Fruit fly (Drosophila melanogaster) whole organism, embryonic: Measurements from ENCODE around the gene CG14966.

ENCODE experiments used
- CG11247 ChIP-seq: fragments of 200-800 bp; sonication (Bioruptor generic); IDR thresholded peaks from 2 replicates; pipeline ENCODE4 v1.3.6; 2022; ENCODE audit warnings: missing biosample characterization, missing genetic modification characterization
- CG11696 ChIP-seq: fragments of 200-800 bp; sonication (Bioruptor generic); IDR thresholded peaks from 2 replicates; pipeline ENCODE4 v1.3.6; 2022; ENCODE audit warnings: missing biosample characterization, missing genetic modification characterization
- CG15601 ChIP-seq: fragments of 200-800 bp; sonication (Bioruptor generic); optimal IDR thresholded peaks from 3 replicates; lab custom pipeline; 2019; ENCODE audit warnings: missing biosample characterization, mild to moderate bottlenecking, missing genetic modification characterization, moderate library complexity
- CG18764 ChIP-seq: fragments of 200-800 bp; sonication (Bioruptor generic); optimal IDR thresholded peaks from 3 replicates; lab custom pipeline; 2016; ENCODE audit warnings: missing biosample characterization, missing genetic modification characterization
- CG2120 ChIP-seq: fragments of 200-800 bp; sonication (Bioruptor generic); optimal IDR thresholded peaks from 3 replicates; lab custom pipeline; 2016; ENCODE audit warnings: missing biosample characterization, missing genetic modification characterization
- CG2875 ChIP-seq: fragments of 200-800 bp; sonication (Bioruptor generic); optimal IDR thresholded peaks from 2 replicates; lab custom pipeline; 2017; ENCODE audit warnings: missing biosample characterization, mild to moderate bottlenecking, missing genetic modification characterization, missing genetic modification reagents
- CG30403 ChIP-seq: fragments of 200-800 bp; sonication (Bioruptor generic); optimal IDR thresholded peaks from 3 replicates; lab custom pipeline; 2016; ENCODE audit warnings: missing biosample characterization, missing genetic modification characterization
- CG31365 ChIP-seq: fragments of 200-800 bp; sonication (Bioruptor generic); optimal IDR thresholded peaks from 2 replicates; lab custom pipeline; 2018; ENCODE audit warnings: missing biosample characterization, mild to moderate bottlenecking, missing genetic modification characterization
- CG42726 ChIP-seq: fragments of 200-800 bp; sonication (Bioruptor generic); IDR thresholded peaks from 2 replicates; pipeline ENCODE4 v1.3.6; 2022; ENCODE audit warnings: missing biosample characterization, missing genetic modification characterization; ENCODE audit not compliant: partially characterized antibody
- CG4328 ChIP-seq: fragments of 200-800 bp; sonication (Bioruptor generic); optimal IDR thresholded peaks from 3 replicates; lab custom pipeline; 2017; ENCODE audit warnings: missing biosample characterization, missing genetic modification reagents, missing genetic modification characterization
- CG4617 ChIP-seq: fragments of 200-800 bp; sonication (Bioruptor generic); optimal IDR thresholded peaks from 3 replicates; lab custom pipeline; 2016; ENCODE audit warnings: missing biosample characterization, missing genetic modification characterization, borderline replicate concordance
- CG6683 ChIP-seq: fragments of 200-800 bp; sonication (Bioruptor generic); optimal IDR thresholded peaks from 2 replicates; lab custom pipeline; 2017; ENCODE audit warnings: missing biosample characterization, mild to moderate bottlenecking, missing genetic modification characterization, missing genetic modification reagents
- CG6765 ChIP-seq: fragments of 200-800 bp; sonication (Bioruptor generic); optimal IDR thresholded peaks from 3 replicates; lab custom pipeline; 2017; ENCODE audit warnings: missing biosample characterization, mild to moderate bottlenecking, missing genetic modification characterization
- CG9876 ChIP-seq: fragments of 200-800 bp; sonication (Bioruptor generic); optimal IDR thresholded peaks from 2 replicates; lab custom pipeline; 2016; ENCODE audit warnings: missing biosample characterization, missing genetic modification characterization
- CHES-1-like ChIP-seq: fragments of 200-800 bp; sonication (Bioruptor generic); optimal IDR thresholded peaks from 2 replicates; lab custom pipeline; 2016; ENCODE audit warnings: missing biosample characterization, missing genetic modification characterization
- Camta ChIP-seq: fragments of 200-800 bp; sonication (Bioruptor generic); optimal IDR thresholded peaks from 2 replicates; lab custom pipeline; 2016; ENCODE audit warnings: missing biosample characterization, missing genetic modification characterization
- CoRest ChIP-seq: fragments of 200-800 bp; sonication (Bioruptor generic); optimal IDR thresholded peaks from 3 replicates; lab custom pipeline; 2018; ENCODE audit warnings: missing biosample characterization, mild to moderate bottlenecking, missing genetic modification characterization, moderate library complexity
- D ChIP-seq, 2 experiments: fragments of 200-800 bp in 1 of 2; fragments of >200 bp in 1 of 2; sonication (Bioruptor generic) in 1 of 2; optimal IDR thresholded peaks; 2 replicates in 1 of 2; 3 replicates in 1 of 2; lab custom pipeline; 2017; ENCODE audit warnings: mild to moderate bottlenecking in 1 of 2, missing biosample characterization in 1 of 2, missing genetic modification characterization in 1 of 2, missing genetic modification reagents in 1 of 2
- Drgx ChIP-seq: fragments of 200-800 bp; sonication (Bioruptor generic); IDR thresholded peaks from 2 replicates; pipeline ENCODE4 v1.3.6; 2022; ENCODE audit warnings: missing biosample characterization, missing genetic modification characterization
- Ets65A ChIP-seq: fragments of 200-800 bp; sonication (Bioruptor generic); peaks from one replicate; lab custom pipeline; 2016; ENCODE audit warnings: missing biosample characterization, missing genetic modification characterization
- Gsc ChIP-seq: fragments of 200-800 bp; sonication (Bioruptor generic); IDR thresholded peaks from 2 replicates; pipeline ENCODE4 v1.3.6; 2022; ENCODE audit warnings: missing biosample characterization, missing genetic modification characterization
- HHEX ChIP-seq: fragments of 200-800 bp; sonication (Bioruptor generic); optimal IDR thresholded peaks from 3 replicates; lab custom pipeline; 2017; ENCODE audit warnings: missing biosample characterization, mild to moderate bottlenecking, missing genetic modification characterization, missing genetic modification reagents
- HLH3B ChIP-seq: fragments of 200-800 bp; sonication (Bioruptor generic); IDR thresholded peaks from 2 replicates; pipeline ENCODE4 v1.3.6; 2022; ENCODE audit warnings: missing biosample characterization, missing genetic modification characterization
- Hr3 ChIP-seq: fragments of 200-800 bp; sonication (Bioruptor generic); optimal IDR thresholded peaks from 3 replicates; lab custom pipeline; 2016; ENCODE audit warnings: missing biosample characterization, missing genetic modification characterization
- Mad ChIP-seq: fragments of 200-800 bp; sonication (Bioruptor generic); optimal IDR thresholded peaks from 2 replicates; lab custom pipeline; 2016; ENCODE audit warnings: missing biosample characterization, missing genetic modification characterization
- Sox102F ChIP-seq: fragments of 200-800 bp; sonication (Bioruptor generic); optimal IDR thresholded peaks from 2 replicates; lab custom pipeline; 2018; ENCODE audit warnings: missing biosample characterization, mild to moderate bottlenecking, missing genetic modification characterization, moderate library complexity
- ab ChIP-seq: fragments of 200-800 bp; sonication (Bioruptor generic); optimal IDR thresholded peaks from 2 replicates; lab custom pipeline; 2016; ENCODE audit warnings: missing biosample characterization, missing genetic modification characterization
- ac ChIP-seq: fragments of 200-800 bp; sonication (Bioruptor generic); optimal IDR thresholded peaks from 3 replicates; lab custom pipeline; 2017; ENCODE audit warnings: missing biosample characterization, mild to moderate bottlenecking, missing genetic modification characterization
- al ChIP-seq: fragments of 200-800 bp; sonication (Bioruptor generic); IDR thresholded peaks from 2 replicates; pipeline ENCODE4 v1.3.6; 2022; ENCODE audit warnings: missing biosample characterization, missing genetic modification characterization
- cad ChIP-seq: fragments of >200 bp; optimal IDR thresholded peaks from 2 replicates; lab custom pipeline; 2017; ENCODE audit warnings: missing biosample characterization, missing genetic modification characterization
- cato ChIP-seq: fragments of 200-800 bp; sonication (Bioruptor generic); optimal IDR thresholded peaks from 2 replicates; lab custom pipeline; 2016; ENCODE audit warnings: missing biosample characterization, missing genetic modification characterization, borderline replicate concordance
- chm ChIP-seq: fragments of 200-800 bp; sonication (Bioruptor generic); IDR thresholded peaks from 2 replicates; pipeline ENCODE4 v1.3.6; 2022; ENCODE audit warnings: missing biosample characterization, missing genetic modification characterization
- dan ChIP-seq: fragments of 200-800 bp; sonication (Bioruptor generic); IDR thresholded peaks from 2 replicates; pipeline ENCODE4 v1.3.6; 2022; ENCODE audit warnings: missing biosample characterization, missing genetic modification characterization
- disco-r ChIP-seq: fragments of 200-800 bp; sonication (Bioruptor generic); optimal IDR thresholded peaks from 2 replicates; lab custom pipeline; 2016; ENCODE audit warnings: missing biosample characterization, missing genetic modification characterization
- ems ChIP-seq: fragments of 200-800 bp; sonication (Bioruptor generic); optimal IDR thresholded peaks from 3 replicates; lab custom pipeline; 2016; ENCODE audit warnings: missing biosample characterization, missing genetic modification characterization
- en ChIP-seq: fragments of 200-800 bp; sonication (Bioruptor generic); optimal IDR thresholded peaks from 2 replicates; lab custom pipeline; 2016; ENCODE audit warnings: missing biosample characterization, missing genetic modification characterization
- eve ChIP-seq, 2 experiments: fragments of >200 bp; optimal IDR thresholded peaks; 2 replicates each; lab custom pipeline; 2017; ENCODE audit warnings: missing biosample characterization in 2 of 2, missing genetic modification characterization in 2 of 2
- gcm2 ChIP-seq: fragments of 200-800 bp; sonication (Bioruptor generic); optimal IDR thresholded peaks from 2 replicates; lab custom pipeline; 2016; ENCODE audit warnings: missing biosample characterization, missing genetic modification characterization
- gsb-n ChIP-seq: fragments of 200-800 bp; sonication (Bioruptor generic); optimal IDR thresholded peaks from 3 replicates; lab custom pipeline; 2018; ENCODE audit warnings: missing biosample characterization, mild to moderate bottlenecking, missing genetic modification characterization
- hkb ChIP-seq, 2 experiments: fragments of 200-800 bp in 1 of 2; fragments of >200 bp in 1 of 2; sonication (Bioruptor generic) in 1 of 2; IDR thresholded peaks in 1 of 2; optimal IDR thresholded peaks in 1 of 2; 2 replicates each; pipeline versions ENCODE4 v1.3.6 to Lab custom; 2017 to 2022; ENCODE audit warnings: missing biosample characterization in 1 of 2, missing genetic modification characterization in 1 of 2
- lilli ChIP-seq: fragments of 200-800 bp; sonication (Bioruptor generic); optimal IDR thresholded peaks from 3 replicates; lab custom pipeline; 2016; ENCODE audit warnings: missing biosample characterization, missing genetic modification characterization
- mirr ChIP-seq: fragments of 200-800 bp; sonication (Bioruptor generic); optimal IDR thresholded peaks from 3 replicates; lab custom pipeline; 2018; ENCODE audit warnings: missing biosample characterization, mild to moderate bottlenecking, missing genetic modification characterization
- mld ChIP-seq: fragments of 200-800 bp; sonication (Bioruptor generic); IDR thresholded peaks from 3 replicates; pipeline ENCODE4 v1.3.6; 2022; ENCODE audit warnings: missing biosample characterization, missing genetic modification characterization; ENCODE audit not compliant: partially characterized antibody
- psq ChIP-seq: fragments of 200-800 bp; sonication (Bioruptor generic); optimal IDR thresholded peaks from 2 replicates; lab custom pipeline; 2017; ENCODE audit warnings: missing biosample characterization, missing genetic modification characterization
- ssp ChIP-seq: fragments of 200-800 bp; sonication (Bioruptor generic); IDR thresholded peaks from 2 replicates; pipeline ENCODE4 v1.3.6; 2022; ENCODE audit warnings: missing biosample characterization, missing genetic modification characterization
- stwl ChIP-seq: fragments of 200-800 bp; sonication (Bioruptor generic); optimal IDR thresholded peaks from 3 replicates; lab custom pipeline; 2018; ENCODE audit warnings: missing biosample characterization, mild to moderate bottlenecking, missing genetic modification characterization, moderate library complexity
- trem ChIP-seq: fragments of 200-800 bp; optimal IDR thresholded peaks from 3 replicates; lab custom pipeline; 2019; ENCODE audit warnings: missing biosample characterization, mild to moderate bottlenecking, missing genetic modification characterization, moderate library complexity
- ttk ChIP-seq: fragments of 200-800 bp; sonication (Bioruptor generic); IDR thresholded peaks from 2 replicates; pipeline ENCODE4 v2.1.2; 2022; ENCODE audit warnings: missing biosample characterization, missing genetic modification characterization
- twi ChIP-seq: fragments of 200-800 bp; optimal IDR thresholded peaks from 2 replicates; lab custom pipeline; 2019; ENCODE audit warnings: missing biosample characterization, mild to moderate bottlenecking, missing genetic modification characterization, moderate library complexity
- wor ChIP-seq: fragments of 200-800 bp; sonication (Bioruptor generic); IDR thresholded peaks from 2 replicates; pipeline ENCODE4 v1.3.6; 2022; ENCODE audit warnings: missing biosample characterization, missing genetic modification characterization

CG14966 gene

dm6 chr3L:3149060-3149872 lies 48.2 kb downstream of the CG14966 start (continued):
- no peak for TF ChIP-seq Drgx (GFP tag; lab: Robert Waterston, UW)
- no peak for TF ChIP-seq CG2120 (GFP tag; lab: Kevin White, UChicago)
- TF ChIP-seq CG9876 = no peak
- TF ChIP-seq disco-r (GFP tag; lab: Kevin White, UChicago) = no peak
- TF ChIP-seq CHES-1-like = peak; percentile 54
- TF ChIP-seq CG11247 (GFP tag; lab: Robert Waterston, UW) = no peak
- no peak for TF ChIP-seq CG11696 (GFP tag; lab: Robert Waterston, UW)
- no peak for TF ChIP-seq en (GFP tag; lab: Kevin White, UChicago)
- no peak for TF ChIP-seq Gsc (GFP tag; lab: Robert Waterston, UW)
- no peak for TF ChIP-seq cad
- TF ChIP-seq CG6683 (GFP tag; lab: Kevin White, UChicago) = no peak
- no peak for TF ChIP-seq Mad (GFP tag; lab: Kevin White, UChicago)
- no peak for TF ChIP-seq D (optimal IDR thresholded peaks at IDR 0.05; lab: Kevin White, UChicago)
- TF ChIP-seq D (GFP tag; optimal IDR thresholded peaks at IDR 0.05; lab: Kevin White, UChicago) = no peak
- no peak for TF ChIP-seq gsb-n (tag; lab: Kevin White, UChicago)
- TF ChIP-seq ems (GFP tag; lab: Kevin White, UChicago) = no peak
- TF ChIP-seq al (GFP tag; lab: Robert Waterston, UW) = no peak
- no peak for TF ChIP-seq CG31365 (tag; lab: Kevin White, UChicago)
- TF ChIP-seq wor (GFP tag; lab: Robert Waterston, UW) = no peak
- TF ChIP-seq hkb (optimal IDR thresholded peaks at IDR 0.05; lab: Kevin White, UChicago) = no peak
- TF ChIP-seq hkb (GFP tag; IDR thresholded peaks at IDR 0.05; lab: Robert Waterston, UW) = no peak
- no peak for TF ChIP-seq CG4617 (GFP tag; lab: Kevin White, UChicago)
- TF ChIP-seq Sox102F = no peak
- no peak for TF ChIP-seq ssp (GFP tag; lab: Robert Waterston, UW)
- TF ChIP-seq ac (GFP tag; lab: Kevin White, UChicago) = no peak
- TF ChIP-seq CG42726 (GFP tag; lab: Robert Waterston, UW) = peak; percentile 23; the same call in 1 of the 2 replicates
- no peak for TF ChIP-seq chm (GFP tag; lab: Robert Waterston, UW)
- TF ChIP-seq ab = no peak
- TF ChIP-seq Hr3 (GFP tag; lab: Kevin White, UChicago) = no peak
- TF ChIP-seq mirr (GFP tag; lab: Kevin White, UChicago) = peak; percentile 65
- no peak for TF ChIP-seq stwl (tag; lab: Kevin White, UChicago)
- TF ChIP-seq CG4328 (GFP tag; lab: Kevin White, UChicago) = peak; percentile 45
- no peak for TF ChIP-seq cato
- TF ChIP-seq trem (tag; lab: Kevin White, UChicago) = no peak
- no peak for TF ChIP-seq gcm2 (GFP tag; lab: Kevin White, UChicago)
- no peak for TF ChIP-seq psq (GFP tag; lab: Kevin White, UChicago)
- no peak for TF ChIP-seq dan (GFP tag; lab: Robert Waterston, UW)
- TF ChIP-seq CG15601 (tag; lab: Kevin White, UChicago) = no peak
- no peak for TF ChIP-seq CG2875 (GFP tag; lab: Kevin White, UChicago)
- no peak for TF ChIP-seq Camta (GFP tag; lab: Kevin White, UChicago)
- no peak for TF ChIP-seq CG18764 (GFP tag; lab: Kevin White, UChicago)
- no peak for TF ChIP-seq Ets65A
- TF ChIP-seq CG6765 (GFP tag; lab: Kevin White, UChicago) = peak; percentile 3
- no peak for TF ChIP-seq twi (tag; lab: Kevin White, UChicago)
- TF ChIP-seq ttk (GFP tag; lab: Robert Waterston, UW) = no peak
- no peak for TF ChIP-seq eve (GFP tag; optimal IDR thresholded peaks at IDR 0.05; lab: Kevin White, UChicago)
- no peak for TF ChIP-seq CoRest (tag; lab: Kevin White, UChicago)
- no peak for TF ChIP-seq mld (GFP tag; lab: Robert Waterston, UW)
- TF ChIP-seq HLH3B = no peak
- TF ChIP-seq CG30403 (GFP tag; lab: Kevin White, UChicago) = no peak
- no peak for TF ChIP-seq lilli (GFP tag; lab: Kevin White, UChicago)
- peak; percentile 16 for TF ChIP-seq HHEX
